Fruit fly (Drosophila melanogaster) whole organism, embryonic: ENCODE results near the gene CG1440.

Experiments
- CG10431 ChIP-seq: fragments of 200-800 bp; sonication (Bioruptor generic); optimal IDR thresholded peaks from 3 replicates; lab custom pipeline; 2018; ENCODE audit warnings: missing biosample characterization, mild to moderate bottlenecking, missing genetic modification characterization
- CG10543 ChIP-seq: fragments of 200-800 bp; sonication (Bioruptor generic); optimal IDR thresholded peaks from 3 replicates; lab custom pipeline; 2017; ENCODE audit warnings: missing biosample characterization, mild to moderate bottlenecking, missing genetic modification characterization, moderate library complexity
- CG11247 ChIP-seq: fragments of 200-800 bp; sonication (Bioruptor generic); IDR thresholded peaks from 2 replicates; pipeline ENCODE4 v1.3.6; 2022; ENCODE audit warnings: missing biosample characterization, missing genetic modification characterization
- CG11398 ChIP-seq: fragments of 200-800 bp; sonication (Bioruptor generic); optimal IDR thresholded peaks from 2 replicates; lab custom pipeline; 2016; ENCODE audit warnings: missing biosample characterization, missing genetic modification characterization
- CG12104 ChIP-seq: fragments of 200-800 bp; sonication (Bioruptor generic); optimal IDR thresholded peaks from 3 replicates; lab custom pipeline; 2016; ENCODE audit warnings: missing biosample characterization, missing genetic modification characterization
- CG14050 ChIP-seq: fragments of 200-800 bp; sonication (Bioruptor generic); IDR thresholded peaks from 3 replicates; pipeline ENCODE4 v1.3.6; 2022; ENCODE audit warnings: missing biosample characterization, missing genetic modification characterization
- CG15514 ChIP-seq: fragments of 200-800 bp; sonication (Bioruptor generic); optimal IDR thresholded peaks from 3 replicates; lab custom pipeline; 2017; ENCODE audit warnings: missing biosample characterization, missing genetic modification characterization, mild to moderate bottlenecking, moderate library complexity, missing genetic modification reagents
- CG17612 ChIP-seq: fragments of 200-800 bp; sonication (Bioruptor generic); IDR thresholded peaks from 2 replicates; pipeline ENCODE4 v1.3.6; 2022; ENCODE audit warnings: missing biosample characterization, missing genetic modification characterization
- CG18476 ChIP-seq: fragments of 200-800 bp; sonication (Bioruptor generic); optimal IDR thresholded peaks from 2 replicates; lab custom pipeline; 2016; ENCODE audit warnings: missing biosample characterization, mild to moderate bottlenecking, missing genetic modification characterization
- CG18599 ChIP-seq: fragments of 200-800 bp; sonication (Bioruptor generic); optimal IDR thresholded peaks from 3 replicates; lab custom pipeline; 2017; ENCODE audit warnings: missing biosample characterization, missing genetic modification characterization, mild to moderate bottlenecking, moderate library complexity, missing genetic modification reagents
- CG31441 ChIP-seq: fragments of 200-800 bp; sonication (Bioruptor generic); IDR thresholded peaks from 2 replicates; pipeline ENCODE4 v1.3.6; 2022; ENCODE audit warnings: missing biosample characterization, missing genetic modification characterization
- CG43689 ChIP-seq: fragments of 200-800 bp; sonication (Bioruptor generic); IDR thresholded peaks from 2 replicates; pipeline ENCODE4 v1.3.6; 2022; ENCODE audit warnings: missing biosample characterization, missing genetic modification characterization
- CG4707 ChIP-seq: fragments of 200-800 bp; sonication (Bioruptor generic); optimal IDR thresholded peaks from 2 replicates; lab custom pipeline; 2018; ENCODE audit warnings: missing biosample characterization, mild to moderate bottlenecking, missing genetic modification characterization, moderate library complexity
- CG9932 ChIP-seq: fragments of 200-800 bp; sonication (Bioruptor generic); IDR thresholded peaks from 2 replicates; pipeline ENCODE4 v1.3.6; 2022; ENCODE audit warnings: missing biosample characterization, missing genetic modification characterization
- CrebB ChIP-seq: fragments of 200-800 bp; sonication (Bioruptor generic); optimal IDR thresholded peaks from 3 replicates; lab custom pipeline; 2018; ENCODE audit warnings: missing biosample characterization, mild to moderate bottlenecking, missing genetic modification characterization
- Deaf1 ChIP-seq: fragments of 200-800 bp; optimal IDR thresholded peaks from 3 replicates; lab custom pipeline; 2019; ENCODE audit warnings: missing biosample characterization, mild to moderate bottlenecking, missing genetic modification characterization, moderate library complexity
- Gug ChIP-seq: fragments of 200-800 bp; sonication (Bioruptor generic); IDR thresholded peaks from 4 replicates; pipeline ENCODE4 v1.3.6; 2022; ENCODE audit warnings: missing biosample characterization, missing genetic modification characterization
- H2.0 ChIP-seq: fragments of 200-800 bp; sonication (Bioruptor generic); IDR thresholded peaks from 2 replicates; pipeline ENCODE4 v1.3.6; 2022; ENCODE audit warnings: missing biosample characterization, missing genetic modification characterization
- HLH3B ChIP-seq: fragments of 200-800 bp; sonication (Bioruptor generic); IDR thresholded peaks from 2 replicates; pipeline ENCODE4 v1.3.6; 2022; ENCODE audit warnings: missing biosample characterization, missing genetic modification characterization
- Lhr ChIP-seq: fragments of 200-800 bp; sonication (Bioruptor generic); optimal IDR thresholded peaks from 3 replicates; lab custom pipeline; 2017; ENCODE audit warnings: mild to moderate bottlenecking, missing biosample characterization, missing genetic modification reagents, missing genetic modification characterization
- Lim3 ChIP-seq: fragments of 200-800 bp; sonication (Bioruptor generic); IDR thresholded peaks from 2 replicates; pipeline ENCODE4 v1.3.6; 2022; ENCODE audit warnings: missing biosample characterization, missing genetic modification characterization
- MESR4 ChIP-seq: fragments of 200-800 bp; sonication (Bioruptor generic); optimal IDR thresholded peaks from 2 replicates; lab custom pipeline; 2018; ENCODE audit warnings: missing biosample characterization, mild to moderate bottlenecking, missing genetic modification characterization, moderate library complexity
- Med ChIP-seq: fragments of 200-800 bp; sonication (Bioruptor generic); peaks from one replicate; lab custom pipeline; 2016; ENCODE audit warnings: missing biosample characterization, missing genetic modification characterization, mild to moderate bottlenecking, inconsistent platforms, moderate library complexity
- Six4 ChIP-seq: fragments of 200-800 bp; sonication (Bioruptor generic); optimal IDR thresholded peaks from 2 replicates; lab custom pipeline; 2016; ENCODE audit warnings: missing biosample characterization, missing genetic modification characterization
- Spps ChIP-seq: fragments of 200-800 bp; sonication (Bioruptor generic); optimal IDR thresholded peaks from 2 replicates; lab custom pipeline; 2018; ENCODE audit warnings: missing biosample characterization, mild to moderate bottlenecking, missing genetic modification characterization
- Xrp1 ChIP-seq: fragments of 200-800 bp; sonication (Bioruptor generic); IDR thresholded peaks from 2 replicates; pipeline ENCODE4 v1.3.6; 2022; ENCODE audit warnings: missing biosample characterization, missing genetic modification characterization
- amos ChIP-seq: fragments of 200-800 bp; sonication (Bioruptor generic); IDR thresholded peaks from 2 replicates; pipeline ENCODE4 v1.3.6; 2022; ENCODE audit warnings: missing biosample characterization, missing genetic modification characterization; ENCODE audit not compliant: partially characterized antibody
- aop ChIP-seq: fragments of 200-800 bp; sonication (Bioruptor generic); IDR thresholded peaks from 2 replicates; pipeline ENCODE4 v1.3.6; 2022; ENCODE audit warnings: missing biosample characterization, missing genetic modification characterization
- bcd ChIP-seq: fragments of 200-800 bp; sonication (Bioruptor generic); optimal IDR thresholded peaks from 2 replicates; lab custom pipeline; 2017; ENCODE audit warnings: missing biosample characterization, mild to moderate bottlenecking, missing genetic modification characterization
- bigmax ChIP-seq: fragments of 200-800 bp; sonication (Bioruptor generic); optimal IDR thresholded peaks from 2 replicates; lab custom pipeline; 2018; ENCODE audit warnings: missing biosample characterization, mild to moderate bottlenecking, missing genetic modification characterization
- bowl ChIP-seq: fragments of 200-800 bp; sonication (Bioruptor generic); IDR thresholded peaks from 2 replicates; pipeline ENCODE4 v1.3.6; 2022; ENCODE audit warnings: missing biosample characterization, missing genetic modification characterization
- cad ChIP-seq: fragments of >200 bp; optimal IDR thresholded peaks from 2 replicates; lab custom pipeline; 2017; ENCODE audit warnings: missing biosample characterization, missing genetic modification characterization
- cg ChIP-seq: fragments of 200-800 bp; sonication (Bioruptor generic); optimal IDR thresholded peaks from 3 replicates; lab custom pipeline; 2019; ENCODE audit warnings: missing biosample characterization, mild to moderate bottlenecking, missing genetic modification characterization, moderate library complexity
- dan ChIP-seq: fragments of 200-800 bp; sonication (Bioruptor generic); IDR thresholded peaks from 2 replicates; pipeline ENCODE4 v1.3.6; 2022; ENCODE audit warnings: missing biosample characterization, missing genetic modification characterization
- emc ChIP-seq: fragments of 200-800 bp; sonication (Bioruptor generic); optimal IDR thresholded peaks from 2 replicates; lab custom pipeline; 2016; ENCODE audit warnings: missing biosample characterization, missing genetic modification characterization
- gcm2 ChIP-seq: fragments of 200-800 bp; sonication (Bioruptor generic); optimal IDR thresholded peaks from 2 replicates; lab custom pipeline; 2016; ENCODE audit warnings: missing biosample characterization, missing genetic modification characterization
- grn ChIP-seq: fragments of 200-800 bp; sonication (Bioruptor generic); optimal IDR thresholded peaks from 3 replicates; lab custom pipeline; 2017; ENCODE audit warnings: missing biosample characterization, missing genetic modification characterization
- knrl ChIP-seq: fragments of 200-800 bp; sonication (Bioruptor generic); IDR thresholded peaks from 3 replicates; pipeline ENCODE4 v1.3.6; 2022; ENCODE audit warnings: missing biosample characterization, missing genetic modification characterization; ENCODE audit not compliant: partially characterized antibody
- lola ChIP-seq, 3 experiments: fragments of >200 bp in 2 of 3; fragments of 200-800 bp in 1 of 3; sonication (Bioruptor generic) in 1 of 3; optimal IDR thresholded peaks; 2 replicates each; lab custom pipeline; 2017 to 2019; ENCODE audit warnings: missing biosample characterization in 3 of 3, missing genetic modification characterization in 3 of 3, mild to moderate bottlenecking in 1 of 3, moderate library complexity in 1 of 3
- odd ChIP-seq: fragments of 200-800 bp; sonication (Bioruptor generic); optimal IDR thresholded peaks from 2 replicates; lab custom pipeline; 2017; ENCODE audit warnings: missing biosample characterization, mild to moderate bottlenecking, missing genetic modification characterization
- otp ChIP-seq: fragments of 200-800 bp; sonication (Bioruptor generic); IDR thresholded peaks from 3 replicates; pipeline ENCODE4, ENCODE4 v1.3.6; 2022; ENCODE audit warnings: missing biosample characterization, missing genetic modification characterization
- schlank ChIP-seq: fragments of 200-800 bp; sonication (Bioruptor generic); optimal IDR thresholded peaks from 2 replicates; lab custom pipeline; 2018; ENCODE audit warnings: missing biosample characterization, mild to moderate bottlenecking, missing genetic modification characterization
- sens ChIP-seq: fragments of 200-800 bp; sonication (Bioruptor generic); peaks from one replicate; lab custom pipeline; 2016; ENCODE audit warnings: missing biosample characterization, missing genetic modification characterization
- sr ChIP-seq: fragments of 200-800 bp; sonication (Bioruptor generic); IDR thresholded peaks from 3 replicates; pipeline ENCODE4 v1.3.6; 2022; ENCODE audit warnings: missing biosample characterization, missing genetic modification characterization
- stc ChIP-seq: fragments of 200-800 bp; sonication (Bioruptor generic); IDR thresholded peaks from 2 replicates; pipeline ENCODE4 v1.3.6; 2022; ENCODE audit warnings: missing biosample characterization, missing genetic modification characterization
- tio ChIP-seq: fragments of 200-800 bp; sonication (Bioruptor generic); optimal IDR thresholded peaks from 2 replicates; lab custom pipeline; 2017; ENCODE audit warnings: missing biosample characterization, missing genetic modification characterization, inconsistent platforms
- tna ChIP-seq: fragments of 200-800 bp; sonication (Bioruptor generic); IDR thresholded peaks from 2 replicates; pipeline ENCODE4 v1.3.6; 2022; ENCODE audit warnings: missing biosample characterization, missing genetic modification characterization; ENCODE audit not compliant: partially characterized antibody
- toy ChIP-seq: fragments of 200-800 bp; sonication (Bioruptor generic); IDR thresholded peaks from 2 replicates; pipeline ENCODE4 v1.3.6; 2022; ENCODE audit warnings: missing biosample characterization, missing genetic modification characterization
- vfl ChIP-seq: fragments of 200-800 bp; sonication (Bioruptor generic); optimal IDR thresholded peaks from 2 replicates; lab custom pipeline; 2016; ENCODE audit warnings: missing biosample characterization, missing genetic modification characterization
- vvl ChIP-seq: fragments of 200-800 bp; sonication (Bioruptor generic); IDR thresholded peaks from 2 replicates; pipeline ENCODE4 v1.3.6; 2022; ENCODE audit warnings: missing biosample characterization, missing genetic modification characterization
- wek ChIP-seq: fragments of 200-800 bp; sonication (Bioruptor generic); optimal IDR thresholded peaks from 3 replicates; lab custom pipeline; 2018; ENCODE audit warnings: missing biosample characterization, mild to moderate bottlenecking, missing genetic modification characterization, moderate library complexity

Gene CG1440

dm6 chrX:8409793-8410192 is 27.1 kb upstream of the CG1440 start (continued):
- TF ChIP-seq H2.0 (GFP tag; lab: Robert Waterston, UW): 0 out of 2 replicates have a peak, but pooled peaks have one; percentile 18
- TF ChIP-seq CG17612 (GFP tag; lab: Robert Waterston, UW): peak; percentile 25; the same call in 1 of the 2 replicates
- peak; percentile 75; the same call in 1 of the 2 replicates for TF ChIP-seq HLH3B (GFP tag; lab: Robert Waterston, UW)
- TF ChIP-seq MESR4 (GFP tag; lab: Kevin White, UChicago): peak; percentile 8
- TF ChIP-seq emc (GFP tag; lab: Kevin White, UChicago): no peak
- peak; percentile 63 for TF ChIP-seq CG9932 (GFP tag; lab: Robert Waterston, UW)
- peak; percentile 98 for TF ChIP-seq bowl (GFP tag; lab: Robert Waterston, UW)
- peak; percentile 54; the same call in 1 of the 3 replicates for TF ChIP-seq otp (GFP tag; lab: Robert Waterston, UW)
- TF ChIP-seq CG11247 (GFP tag; lab: Robert Waterston, UW): peak; percentile 68; the same call in 1 of the 2 replicates
- peak; percentile 92 for TF ChIP-seq toy
- TF ChIP-seq grn (GFP tag; lab: Kevin White, UChicago): no peak
- TF ChIP-seq CG11398: no peak
- no peak for TF ChIP-seq Gug (GFP tag; lab: Robert Waterston, UW)
- TF ChIP-seq tio (GFP tag; lab: Kevin White, UChicago): no peak
- no peak for TF ChIP-seq Lhr (GFP tag; lab: Kevin White, UChicago)
- no peak for TF ChIP-seq gcm2 (GFP tag; lab: Kevin White, UChicago)
- no peak for TF ChIP-seq Lim3
- no peak for TF ChIP-seq aop
- no peak for TF ChIP-seq CG18476 (GFP tag; lab: Kevin White, UChicago)
- peak; percentile 66 for TF ChIP-seq sens (GFP tag; lab: Kevin White, UChicago)
- TF ChIP-seq CrebB: peak; percentile 90
- peak; percentile 85 for TF ChIP-seq vvl (GFP tag; lab: Robert Waterston, UW)
- peak; percentile 53 for TF ChIP-seq Deaf1
- TF ChIP-seq wek: peak; percentile 61
- TF ChIP-seq dan (GFP tag; lab: Robert Waterston, UW): no peak
- TF ChIP-seq bcd: no peak
- TF ChIP-seq knrl (GFP tag; lab: Robert Waterston, UW): no peak
- peak; percentile 20; the same call in 1 of the 2 replicates for TF ChIP-seq amos
- no peak for TF ChIP-seq lola (GFP tag; optimal IDR thresholded peaks at IDR 0.05; lab: Kevin White, UChicago)
- peak; percentile 63 for TF ChIP-seq CG10431 (GFP tag; lab: Kevin White, UChicago)
- TF ChIP-seq CG10543 (GFP tag; lab: Kevin White, UChicago): peak; percentile 94
- TF ChIP-seq cg: peak; percentile 95
- TF ChIP-seq CG15514: peak; percentile 72
- TF ChIP-seq stc (GFP tag; lab: Robert Waterston, UW): peak; percentile 82; the same call in 1 of the 2 replicates
- peak; percentile 78 for TF ChIP-seq schlank (tag; lab: Kevin White, UChicago)
- TF ChIP-seq bigmax (GFP tag; lab: Kevin White, UChicago): peak; percentile 3
- TF ChIP-seq CG31441 (GFP tag; lab: Robert Waterston, UW): no peak; the same call in 1 of the 2 replicates
- TF ChIP-seq CG4707 (GFP tag; lab: Kevin White, UChicago): peak; percentile 31
- no peak for TF ChIP-seq CG43689 (GFP tag; lab: Robert Waterston, UW)
- TF ChIP-seq Six4: no peak
- no peak for TF ChIP-seq Spps
- TF ChIP-seq odd (GFP tag; lab: Kevin White, UChicago): peak; percentile 52
- peak; percentile 74 for TF ChIP-seq Xrp1 (GFP tag; lab: Robert Waterston, UW)
- peak; percentile 76 for TF ChIP-seq CG18599 (GFP tag; lab: Kevin White, UChicago)
- peak; percentile 43; the same call in 1 of the 3 replicates for TF ChIP-seq CG14050
- TF ChIP-seq Med (GFP tag; lab: Kevin White, UChicago): peak; percentile 90
- TF ChIP-seq sr (GFP tag; lab: Robert Waterston, UW): peak; percentile 56; the same call in 1 of the 3 replicates
- TF ChIP-seq cad (GFP tag; lab: Kevin White, UChicago): no peak
- TF ChIP-seq tna: no peak
- no peak for TF ChIP-seq vfl (GFP tag; lab: Kevin White, UChicago)
- no peak for TF ChIP-seq CG12104 (GFP tag; lab: Kevin White, UChicago)
